Worm (Caenorhabditis elegans) whole organism, midembryonic: ENCODE measurements around the gene epic-3.

ENCODE experiments used
- cog-1 ChIP-seq: sonication (generic microtip); optimal IDR thresholded peaks from 2 replicates; lab custom pipeline; 2016; ENCODE audit warnings: missing genetic modification characterization, missing compliant biosample characterization
- med-1 ChIP-seq: sonication (generic microtip); optimal IDR thresholded peaks from 2 replicates; lab custom pipeline; 2017; ENCODE audit warnings: missing genetic modification characterization, mild to moderate bottlenecking, missing compliant biosample characterization, antibody characterized with exemption, missing genetic modification reagents; ENCODE audit not compliant: insufficient read depth
- ref-1 ChIP-seq: fragments of 200-800 bp; sonication (Bioruptor generic); conservative IDR thresholded peaks from 2 replicates; pipeline ENCODE4 v1.3.6; 2022; ENCODE audit warnings: missing genetic modification reagents, missing genetic modification characterization, missing compliant biosample characterization
- tab-1 ChIP-seq: fragments of 200-800 bp; sonication (Bioruptor generic); IDR thresholded peaks from 2 replicates; pipeline ENCODE4 v1.3.6; 2022; ENCODE audit warnings: missing genetic modification characterization, missing compliant biosample characterization
- ztf-23 ChIP-seq: fragments of 200-800 bp; sonication (Bioruptor generic); IDR thresholded peaks from 2 replicates; pipeline ENCODE4 v1.3.6; 2022; ENCODE audit warnings: missing genetic modification reagents, missing genetic modification characterization, missing compliant biosample characterization

ce11 chrIV:1771843-1772242, 47.7 kb upstream of the epic-3 start, which contains the start of gene Y41D4A.1:
- TF ChIP-seq tab-1 (GFP tag; lab: Robert Waterston, UW) (no peak), ztf-23 (GFP tag; lab: Robert Waterston, UW) (no peak), med-1 (GFP tag; lab: Kevin White, UChicago) (no peak), cog-1 (no peak), ref-1 (GFP tag; lab: Robert Waterston, UW) (no peak)
